Fruit fly (Drosophila melanogaster) whole organism, embryonic: ENCODE data around the gene Orc2.

Experiments
- Bdp1 ChIP-seq: fragments of 200-800 bp; sonication (Bioruptor generic); optimal IDR thresholded peaks from 3 replicates; lab custom pipeline; 2016; ENCODE audit warnings: missing biosample characterization, missing genetic modification characterization
- Blimp-1 ChIP-seq: fragments of 200-800 bp; sonication (Bioruptor generic); optimal IDR thresholded peaks from 3 replicates; lab custom pipeline; 2018; ENCODE audit warnings: missing biosample characterization, missing genetic modification characterization, mild to moderate bottlenecking, moderate library complexity, missing genetic modification reagents
- C15 ChIP-seq: fragments of 200-800 bp; sonication (Bioruptor generic); IDR thresholded peaks from 3 replicates; pipeline ENCODE4 v1.3.6; 2022; ENCODE audit warnings: missing biosample characterization, missing genetic modification characterization
- CG11085 ChIP-seq: fragments of 200-800 bp; sonication (Bioruptor generic); IDR thresholded peaks from 2 replicates; pipeline ENCODE4 v1.3.6; 2022; ENCODE audit warnings: missing biosample characterization, missing genetic modification characterization
- CG11398 ChIP-seq: fragments of 200-800 bp; sonication (Bioruptor generic); optimal IDR thresholded peaks from 2 replicates; lab custom pipeline; 2016; ENCODE audit warnings: missing biosample characterization, missing genetic modification characterization
- CG11560 ChIP-seq: fragments of 200-800 bp; sonication (Bioruptor generic); IDR thresholded peaks from 3 replicates; pipeline ENCODE4 v1.3.6; 2022; ENCODE audit warnings: missing biosample characterization, missing genetic modification characterization
- CG12391 ChIP-seq: fragments of 200-800 bp; sonication (Bioruptor generic); optimal IDR thresholded peaks from 3 replicates; lab custom pipeline; 2018; ENCODE audit warnings: missing biosample characterization, mild to moderate bottlenecking, missing genetic modification characterization, moderate library complexity
- CG12942 ChIP-seq: fragments of 200-800 bp; sonication (Bioruptor generic); optimal IDR thresholded peaks from 3 replicates; lab custom pipeline; 2016; ENCODE audit warnings: missing biosample characterization, missing genetic modification characterization
- CG13296 ChIP-seq: fragments of 200-800 bp; sonication (Bioruptor generic); optimal IDR thresholded peaks from 3 replicates; lab custom pipeline; 2018; ENCODE audit warnings: missing biosample characterization, mild to moderate bottlenecking, missing genetic modification characterization
- CG14667 ChIP-seq: fragments of 200-800 bp; sonication (Bioruptor generic); IDR thresholded peaks from 2 replicates; pipeline ENCODE4 v1.3.6; 2022; ENCODE audit warnings: missing biosample characterization, missing genetic modification characterization
- CG14860 ChIP-seq: fragments of 200-800 bp; sonication (Bioruptor generic); IDR thresholded peaks from 3 replicates; pipeline ENCODE4 v1.3.6; 2022; ENCODE audit warnings: missing biosample characterization, missing genetic modification characterization; ENCODE audit not compliant: partially characterized antibody
- CG14965 ChIP-seq: fragments of 200-800 bp; sonication (Bioruptor generic); optimal IDR thresholded peaks from 2 replicates; lab custom pipeline; 2016; ENCODE audit warnings: missing biosample characterization, missing genetic modification characterization, borderline replicate concordance
- CG1647 ChIP-seq: fragments of 200-800 bp; sonication (Bioruptor generic); optimal IDR thresholded peaks from 3 replicates; lab custom pipeline; 2016; ENCODE audit warnings: missing biosample characterization, missing genetic modification characterization
- CG18011 ChIP-seq: fragments of 200-800 bp; sonication (Bioruptor generic); optimal IDR thresholded peaks from 2 replicates; lab custom pipeline; 2017; ENCODE audit warnings: missing biosample characterization, missing genetic modification characterization, mild to moderate bottlenecking, moderate library complexity, missing genotype
- CG2116 ChIP-seq: fragments of 200-800 bp; sonication (Bioruptor generic); optimal IDR thresholded peaks from 3 replicates; lab custom pipeline; 2018; ENCODE audit warnings: missing biosample characterization, mild to moderate bottlenecking, missing genetic modification characterization
- CG3163 ChIP-seq: fragments of 200-800 bp; sonication (Bioruptor generic); optimal IDR thresholded peaks from 3 replicates; lab custom pipeline; 2016; ENCODE audit warnings: missing biosample characterization, missing genetic modification characterization
- CG4360 ChIP-seq: fragments of 200-800 bp; sonication (Bioruptor generic); IDR thresholded peaks from 2 replicates; pipeline ENCODE4 v1.3.6; 2022; ENCODE audit warnings: missing biosample characterization, missing genetic modification characterization
- CG4617 ChIP-seq: fragments of 200-800 bp; sonication (Bioruptor generic); optimal IDR thresholded peaks from 3 replicates; lab custom pipeline; 2016; ENCODE audit warnings: missing biosample characterization, missing genetic modification characterization, borderline replicate concordance
- CG8281 ChIP-seq: fragments of 200-800 bp; sonication (Bioruptor generic); optimal IDR thresholded peaks from 2 replicates; lab custom pipeline; 2018; ENCODE audit warnings: missing biosample characterization, mild to moderate bottlenecking, missing genetic modification characterization, moderate library complexity
- Deaf1 ChIP-seq: fragments of 200-800 bp; optimal IDR thresholded peaks from 3 replicates; lab custom pipeline; 2019; ENCODE audit warnings: missing biosample characterization, mild to moderate bottlenecking, missing genetic modification characterization, moderate library complexity
- Ets97D ChIP-seq: fragments of 200-800 bp; sonication (Bioruptor generic); optimal IDR thresholded peaks from 3 replicates; lab custom pipeline; 2016; ENCODE audit warnings: missing biosample characterization, missing genetic modification characterization
- Gug ChIP-seq: fragments of 200-800 bp; sonication (Bioruptor generic); IDR thresholded peaks from 4 replicates; pipeline ENCODE4 v1.3.6; 2022; ENCODE audit warnings: missing biosample characterization, missing genetic modification characterization
- Mrtf ChIP-seq: fragments of 200-800 bp; sonication (Bioruptor generic); IDR thresholded peaks from 3 replicates; pipeline ENCODE4 v1.3.6; 2022; ENCODE audit warnings: missing biosample characterization, missing genetic modification characterization
- Myb ChIP-seq: fragments of 200-800 bp; sonication (Bioruptor generic); optimal IDR thresholded peaks from 2 replicates; lab custom pipeline; 2016; ENCODE audit warnings: missing biosample characterization, missing genetic modification characterization
- Neu2 ChIP-seq: fragments of 200-800 bp; sonication (Bioruptor generic); optimal IDR thresholded peaks from 3 replicates; lab custom pipeline; 2016; ENCODE audit warnings: missing biosample characterization, missing genetic modification characterization, borderline replicate concordance
- Rfx ChIP-seq: fragments of 200-800 bp; sonication (Bioruptor generic); IDR thresholded peaks from 2 replicates; pipeline ENCODE4 v1.3.6; 2022; ENCODE audit warnings: missing biosample characterization, missing genetic modification characterization
- Stat92E ChIP-seq, 3 experiments: fragments of >200 bp in 2 of 3; fragments of 200-800 bp in 1 of 3; sonication (Bioruptor generic) in 1 of 3; optimal IDR thresholded peaks; 2 replicates each; lab custom pipeline; 2017 to 2019; ENCODE audit warnings: missing biosample characterization in 3 of 3, missing genetic modification characterization in 3 of 3, mild to moderate bottlenecking in 1 of 3, moderate library complexity in 1 of 3
- al ChIP-seq: fragments of 200-800 bp; sonication (Bioruptor generic); IDR thresholded peaks from 2 replicates; pipeline ENCODE4 v1.3.6; 2022; ENCODE audit warnings: missing biosample characterization, missing genetic modification characterization
- ap ChIP-seq: fragments of 200-800 bp; sonication (Bioruptor generic); IDR thresholded peaks from 2 replicates; pipeline ENCODE4 v1.3.6; 2022; ENCODE audit warnings: missing biosample characterization, missing genetic modification characterization
- az2 ChIP-seq: fragments of 200-800 bp; sonication (Bioruptor generic); optimal IDR thresholded peaks from 3 replicates; lab custom pipeline; 2016; ENCODE audit warnings: missing biosample characterization, missing genetic modification characterization
- bigmax ChIP-seq: fragments of 200-800 bp; sonication (Bioruptor generic); optimal IDR thresholded peaks from 2 replicates; lab custom pipeline; 2018; ENCODE audit warnings: missing biosample characterization, mild to moderate bottlenecking, missing genetic modification characterization
- btn ChIP-seq: fragments of 200-800 bp; sonication (Bioruptor generic); optimal IDR thresholded peaks from 2 replicates; lab custom pipeline; 2016; ENCODE audit warnings: missing biosample characterization, missing genetic modification characterization
- crp ChIP-seq, 2 experiments: fragments of 200-800 bp; sonication (Bioruptor generic); optimal IDR thresholded peaks; 2 replicates in 1 of 2; 3 replicates in 1 of 2; lab custom pipeline; 2017; ENCODE audit warnings: missing biosample characterization in 2 of 2, missing genetic modification characterization in 2 of 2, mild to moderate bottlenecking in 1 of 2, moderate library complexity in 1 of 2
- esg ChIP-seq: fragments of 200-800 bp; sonication (Bioruptor generic); conservative IDR thresholded peaks from 2 replicates; pipeline ENCODE4 v1.3.6; 2022; ENCODE audit warnings: missing biosample characterization, missing genetic modification characterization
- gem ChIP-seq: fragments of 200-800 bp; sonication (Bioruptor generic); optimal IDR thresholded peaks from 2 replicates; lab custom pipeline; 2019; ENCODE audit warnings: missing biosample characterization, mild to moderate bottlenecking, missing genetic modification characterization, moderate library complexity
- gsb-n ChIP-seq: fragments of 200-800 bp; sonication (Bioruptor generic); optimal IDR thresholded peaks from 3 replicates; lab custom pipeline; 2018; ENCODE audit warnings: missing biosample characterization, mild to moderate bottlenecking, missing genetic modification characterization
- ind ChIP-seq: fragments of 200-800 bp; sonication (Bioruptor generic); optimal IDR thresholded peaks from 3 replicates; lab custom pipeline; 2016; ENCODE audit warnings: missing biosample characterization, missing genetic modification characterization
- mam ChIP-seq: fragments of 200-800 bp; sonication (Bioruptor generic); optimal IDR thresholded peaks from 3 replicates; lab custom pipeline; 2016; ENCODE audit warnings: missing biosample characterization, missing genetic modification characterization
- mld ChIP-seq: fragments of 200-800 bp; sonication (Bioruptor generic); IDR thresholded peaks from 3 replicates; pipeline ENCODE4 v1.3.6; 2022; ENCODE audit warnings: missing biosample characterization, missing genetic modification characterization; ENCODE audit not compliant: partially characterized antibody
- nmo ChIP-seq: fragments of 200-800 bp; sonication (Bioruptor generic); optimal IDR thresholded peaks from 2 replicates; lab custom pipeline; 2018; ENCODE audit warnings: missing biosample characterization, mild to moderate bottlenecking, missing genetic modification characterization, moderate library complexity
- pnt ChIP-seq: fragments of 200-800 bp; sonication (Bioruptor generic); optimal IDR thresholded peaks from 3 replicates; lab custom pipeline; 2016; ENCODE audit warnings: missing biosample characterization, missing genetic modification characterization
- pzg ChIP-seq: fragments of 200-800 bp; sonication (Bioruptor generic); optimal IDR thresholded peaks from 3 replicates; lab custom pipeline; 2018; ENCODE audit warnings: missing biosample characterization, mild to moderate bottlenecking, missing genetic modification characterization, moderate library complexity
- salm ChIP-seq: fragments of 200-800 bp; sonication (Bioruptor generic); optimal IDR thresholded peaks from 2 replicates; lab custom pipeline; 2018; ENCODE audit warnings: missing biosample characterization, mild to moderate bottlenecking, missing genetic modification characterization
- sd ChIP-seq: fragments of 200-800 bp; sonication (Bioruptor generic); optimal IDR thresholded peaks from 3 replicates; lab custom pipeline; 2018; ENCODE audit warnings: missing biosample characterization, mild to moderate bottlenecking, missing genetic modification characterization, moderate library complexity
- sima ChIP-seq: fragments of 200-800 bp; sonication (Bioruptor generic); optimal IDR thresholded peaks from 2 replicates; lab custom pipeline; 2016; ENCODE audit warnings: missing biosample characterization, missing genetic modification characterization
- slp2 ChIP-seq: fragments of 200-800 bp; sonication (Bioruptor generic); optimal IDR thresholded peaks from 2 replicates; lab custom pipeline; 2016; ENCODE audit warnings: missing biosample characterization, missing genetic modification characterization
- sug ChIP-seq: fragments of 200-800 bp; optimal IDR thresholded peaks from 2 replicates; lab custom pipeline; 2019; ENCODE audit warnings: missing biosample characterization, mild to moderate bottlenecking, missing genetic modification characterization, moderate library complexity
- vvl ChIP-seq: fragments of 200-800 bp; sonication (Bioruptor generic); IDR thresholded peaks from 2 replicates; pipeline ENCODE4 v1.3.6; 2022; ENCODE audit warnings: missing biosample characterization, missing genetic modification characterization
- zen ChIP-seq: fragments of 200-800 bp; sonication (Bioruptor generic); optimal IDR thresholded peaks from 3 replicates; lab custom pipeline; 2018; ENCODE audit warnings: missing biosample characterization, mild to moderate bottlenecking, missing genetic modification characterization, moderate library complexity
- zfh2 ChIP-seq: fragments of 200-800 bp; sonication (Bioruptor generic); optimal IDR thresholded peaks from 2 replicates; lab custom pipeline; 2016; ENCODE audit warnings: missing biosample characterization, missing genetic modification characterization

Gene Orc2

dm6 chr3R:14002146-14002846 is 37.6 kb downstream of the Orc2 start:
- TF ChIP-seq pnt (GFP tag; lab: Kevin White, UChicago), result no peak
- no peak for TF ChIP-seq CG14860 (GFP tag; lab: Robert Waterston, UW)
- no peak for TF ChIP-seq CG12942 (GFP tag; lab: Kevin White, UChicago)
- no peak for TF ChIP-seq sug (tag; lab: Kevin White, UChicago)
- TF ChIP-seq C15, result no peak
- TF ChIP-seq bigmax, result no peak
- TF ChIP-seq CG12391, result peak; percentile 15
- no peak for TF ChIP-seq sd
- no peak for TF ChIP-seq Stat92E (GFP tag; optimal IDR thresholded peaks at IDR 0.05; lab: Kevin White, UChicago)
- no peak for TF ChIP-seq CG14667
- no peak for TF ChIP-seq mam
- TF ChIP-seq zen (tag; lab: Kevin White, UChicago), result no peak
- no peak for TF ChIP-seq Gug (GFP tag; lab: Robert Waterston, UW)
- peak; percentile 38; the same call in 1 of the 2 replicates for TF ChIP-seq vvl
- no peak for TF ChIP-seq slp2 (GFP tag; lab: Kevin White, UChicago)
- no peak for TF ChIP-seq CG4360 (GFP tag; lab: Robert Waterston, UW)
- TF ChIP-seq ap (GFP tag; lab: Robert Waterston, UW), result 0 out of 2 replicates have a peak, but pooled peaks have one; percentile 17
- peak; percentile 4 for TF ChIP-seq az2 (GFP tag; lab: Kevin White, UChicago)
- TF ChIP-seq Rfx (GFP tag; lab: Robert Waterston, UW), result no peak
- TF ChIP-seq pzg (GFP tag; lab: Kevin White, UChicago), result no peak
- peak; percentile 56 for TF ChIP-seq gem (tag; lab: Kevin White, UChicago)
- no peak for TF ChIP-seq CG11085 (GFP tag; lab: Robert Waterston, UW)
- no peak for TF ChIP-seq CG4617 (GFP tag; lab: Kevin White, UChicago)
- no peak for TF ChIP-seq CG3163 (GFP tag; lab: Kevin White, UChicago)
- TF ChIP-seq Mrtf, result no peak
- no peak for TF ChIP-seq crp (GFP tag; optimal IDR thresholded peaks at IDR 0.05; lab: Kevin White, UChicago)
- no peak for TF ChIP-seq CG8281 (tag; lab: Kevin White, UChicago)
- no peak for TF ChIP-seq mld
- TF ChIP-seq CG2116 (GFP tag; lab: Kevin White, UChicago), result no peak
- TF ChIP-seq CG1647 (GFP tag; lab: Kevin White, UChicago), result no peak
- no peak for TF ChIP-seq Ets97D (GFP tag; lab: Kevin White, UChicago)
- no peak for TF ChIP-seq CG11398
- no peak for TF ChIP-seq sima (GFP tag; lab: Kevin White, UChicago)
- peak; percentile 11 for TF ChIP-seq nmo (GFP tag; lab: Kevin White, UChicago)
- TF ChIP-seq Bdp1 (GFP tag; lab: Kevin White, UChicago), result no peak
- no peak for TF ChIP-seq CG13296
- no peak for TF ChIP-seq CG11560 (tag; lab: Robert Waterston, UW)
- TF ChIP-seq btn, result no peak
- TF ChIP-seq Neu2 (GFP tag; lab: Kevin White, UChicago), result no peak
- no peak for TF ChIP-seq CG18011 (GFP tag; lab: Kevin White, UChicago)
- TF ChIP-seq Blimp-1, result peak; percentile 34
- no peak for TF ChIP-seq al (GFP tag; lab: Robert Waterston, UW)
- no peak for TF ChIP-seq Myb
- no peak for TF ChIP-seq gsb-n (tag; lab: Kevin White, UChicago)
- TF ChIP-seq CG14965, result no peak
- peak; percentile 26 for TF ChIP-seq ind (GFP tag; lab: Kevin White, UChicago)
- TF ChIP-seq esg (GFP tag; lab: Robert Waterston, UW), result no peak
- TF ChIP-seq salm (tag; lab: Kevin White, UChicago), result no peak
- TF ChIP-seq zfh2 (GFP tag; lab: Kevin White, UChicago), result no peak
- TF ChIP-seq Deaf1 (tag; lab: Kevin White, UChicago), result no peak
